Fruit fly (Drosophila melanogaster) S2 (cell line): ENCODE measurements around the gene klg.

Experiments used
- CG8478 ChIP-seq: fragments of >200 bp; optimal IDR thresholded peaks from 2 replicates; lab custom pipeline; 2018
- CTCF ChIP-seq, 2 experiments: fragments of >200 bp; optimal IDR thresholded peaks; 2 replicates each; lab custom pipeline; 2018

DNA sequence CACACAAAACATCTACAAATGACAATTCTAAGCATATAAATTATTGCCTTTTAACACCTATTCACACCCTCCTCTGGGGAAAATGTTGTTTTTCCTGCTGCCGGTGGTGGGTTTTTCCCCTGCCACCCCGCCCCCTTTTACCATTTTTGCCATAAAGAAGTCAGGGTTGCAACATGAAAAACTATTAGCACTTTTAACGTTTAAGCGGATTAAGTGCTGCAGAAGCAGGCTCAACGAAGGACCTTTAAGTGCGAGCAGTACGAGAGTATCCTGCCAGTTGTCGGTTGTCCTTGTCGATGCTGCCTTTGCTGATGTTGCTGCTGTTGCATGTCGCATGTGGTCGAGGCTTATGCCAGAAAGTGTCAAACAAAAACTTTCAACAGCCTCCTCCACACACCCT is 3.7 kb upstream of the klg start:
- TF ChIP-seq CG8478 (no peak), CTCF (optimal IDR thresholded peaks at IDR 0.05; lab: Kevin White, UChicago) (no peak)
